Fruit fly (Drosophila melanogaster) whole organism, embryonic: ENCODE measurements around the gene Trm7-34.

Experiments
- ATbp ChIP-seq: fragments of 200-800 bp; sonication (Bioruptor generic); optimal IDR thresholded peaks from 2 replicates; lab custom pipeline; 2017; ENCODE audit warnings: missing biosample characterization, mild to moderate bottlenecking, missing genetic modification characterization, missing genetic modification reagents
- Aef1 ChIP-seq: fragments of 200-800 bp; sonication (Bioruptor generic); IDR thresholded peaks from 3 replicates; pipeline ENCODE4 v1.3.6; 2022; ENCODE audit warnings: missing biosample characterization, missing genetic modification characterization
- Atf-2 ChIP-seq: fragments of 200-800 bp; sonication (Bioruptor generic); optimal IDR thresholded peaks from 2 replicates; lab custom pipeline; 2016; ENCODE audit warnings: missing biosample characterization, missing genetic modification characterization
- CG1024 ChIP-seq: fragments of 200-800 bp; sonication (Bioruptor generic); IDR thresholded peaks from 2 replicates; pipeline ENCODE4 v1.3.6; 2022; ENCODE audit warnings: missing biosample characterization, missing genetic modification characterization
- CG10431 ChIP-seq: fragments of 200-800 bp; sonication (Bioruptor generic); optimal IDR thresholded peaks from 3 replicates; lab custom pipeline; 2018; ENCODE audit warnings: missing biosample characterization, mild to moderate bottlenecking, missing genetic modification characterization
- CG10979 ChIP-seq: fragments of 200-800 bp; sonication (Bioruptor generic); optimal IDR thresholded peaks from 2 replicates; lab custom pipeline; 2018; ENCODE audit warnings: missing biosample characterization, mild to moderate bottlenecking, missing genetic modification characterization, moderate library complexity
- CG11723 ChIP-seq: fragments of 200-800 bp; sonication (Bioruptor generic); optimal IDR thresholded peaks from 2 replicates; lab custom pipeline; 2017; ENCODE audit warnings: missing biosample characterization, mild to moderate bottlenecking, missing genetic modification characterization
- CG12391 ChIP-seq: fragments of 200-800 bp; sonication (Bioruptor generic); optimal IDR thresholded peaks from 3 replicates; lab custom pipeline; 2018; ENCODE audit warnings: missing biosample characterization, mild to moderate bottlenecking, missing genetic modification characterization, moderate library complexity
- CG14667 ChIP-seq: fragments of 200-800 bp; sonication (Bioruptor generic); IDR thresholded peaks from 2 replicates; pipeline ENCODE4 v1.3.6; 2022; ENCODE audit warnings: missing biosample characterization, missing genetic modification characterization
- CG16779 ChIP-seq: fragments of 200-800 bp; sonication (Bioruptor generic); IDR thresholded peaks from 2 replicates; pipeline ENCODE4 v1.3.6; 2022; ENCODE audit warnings: missing biosample characterization, missing genetic modification characterization
- CG17802 ChIP-seq: fragments of 200-800 bp; sonication (Bioruptor generic); optimal IDR thresholded peaks from 2 replicates; lab custom pipeline; 2018; ENCODE audit warnings: missing biosample characterization, mild to moderate bottlenecking, missing genetic modification characterization, moderate library complexity
- CG18599 ChIP-seq: fragments of 200-800 bp; sonication (Bioruptor generic); optimal IDR thresholded peaks from 3 replicates; lab custom pipeline; 2017; ENCODE audit warnings: missing biosample characterization, missing genetic modification characterization, mild to moderate bottlenecking, moderate library complexity, missing genetic modification reagents
- CG2199 ChIP-seq: fragments of 200-800 bp; sonication (Bioruptor generic); IDR thresholded peaks from 3 replicates; pipeline ENCODE4 v1.3.6; 2022; ENCODE audit warnings: missing biosample characterization, missing genetic modification characterization
- CG30403 ChIP-seq: fragments of 200-800 bp; sonication (Bioruptor generic); optimal IDR thresholded peaks from 3 replicates; lab custom pipeline; 2016; ENCODE audit warnings: missing biosample characterization, missing genetic modification characterization
- CG3726 ChIP-seq: fragments of 200-800 bp; sonication (Bioruptor generic); IDR thresholded peaks from 3 replicates; pipeline ENCODE4, ENCODE4 v1.3.6; 2022; ENCODE audit warnings: missing biosample characterization, missing genetic modification characterization
- CG5180 ChIP-seq: fragments of 200-800 bp; sonication (Bioruptor generic); optimal IDR thresholded peaks from 3 replicates; lab custom pipeline; 2017; ENCODE audit warnings: missing biosample characterization, missing genetic modification characterization, mild to moderate bottlenecking, moderate library complexity, missing genetic modification reagents
- CG6272 ChIP-seq: fragments of 200-800 bp; sonication (Bioruptor generic); IDR thresholded peaks from 2 replicates; pipeline ENCODE4 v1.3.6; 2022; ENCODE audit warnings: missing biosample characterization, missing genetic modification characterization
- CG7372 ChIP-seq: fragments of 200-800 bp; sonication (Bioruptor generic); IDR thresholded peaks from 2 replicates; pipeline ENCODE4 v1.3.6; 2022; ENCODE audit warnings: missing biosample characterization, missing genetic modification characterization
- CG7987 ChIP-seq: fragments of 200-800 bp; sonication (Bioruptor generic); optimal IDR thresholded peaks from 2 replicates; lab custom pipeline; 2018; ENCODE audit warnings: missing biosample characterization, mild to moderate bottlenecking, missing genetic modification characterization, moderate library complexity
- CG9932 ChIP-seq: fragments of 200-800 bp; sonication (Bioruptor generic); IDR thresholded peaks from 2 replicates; pipeline ENCODE4 v1.3.6; 2022; ENCODE audit warnings: missing biosample characterization, missing genetic modification characterization
- CHES-1-like ChIP-seq: fragments of 200-800 bp; sonication (Bioruptor generic); optimal IDR thresholded peaks from 2 replicates; lab custom pipeline; 2016; ENCODE audit warnings: missing biosample characterization, missing genetic modification characterization
- D19B ChIP-seq: fragments of 200-800 bp; sonication (Bioruptor generic); optimal IDR thresholded peaks from 2 replicates; lab custom pipeline; 2017; ENCODE audit warnings: missing biosample characterization, mild to moderate bottlenecking, missing genetic modification characterization
- Meics ChIP-seq: fragments of 200-800 bp; sonication (Bioruptor generic); optimal IDR thresholded peaks from 2 replicates; lab custom pipeline; 2017; ENCODE audit warnings: missing biosample characterization, mild to moderate bottlenecking, missing genetic modification characterization
- Mes4 ChIP-seq: fragments of 200-800 bp; sonication (Bioruptor generic); optimal IDR thresholded peaks from 2 replicates; lab custom pipeline; 2016; ENCODE audit warnings: missing biosample characterization, missing genetic modification characterization
- Poxn ChIP-seq: fragments of 200-800 bp; sonication (Bioruptor generic); IDR thresholded peaks from 2 replicates; pipeline ENCODE4 v1.3.6; 2022; ENCODE audit warnings: missing biosample characterization, missing genetic modification characterization
- Taf1 ChIP-seq: fragments of 200-800 bp; sonication (Bioruptor generic); IDR thresholded peaks from 2 replicates; pipeline ENCODE4 v1.3.6; 2022; ENCODE audit warnings: missing biosample characterization, missing genetic modification characterization
- ab ChIP-seq: fragments of 200-800 bp; sonication (Bioruptor generic); optimal IDR thresholded peaks from 2 replicates; lab custom pipeline; 2016; ENCODE audit warnings: missing biosample characterization, missing genetic modification characterization
- ase ChIP-seq: fragments of 200-800 bp; sonication (Bioruptor generic); IDR thresholded peaks from 3 replicates; pipeline ENCODE4 v1.3.6; 2022; ENCODE audit warnings: missing biosample characterization, missing genetic modification characterization
- bowl ChIP-seq: fragments of 200-800 bp; sonication (Bioruptor generic); IDR thresholded peaks from 2 replicates; pipeline ENCODE4 v1.3.6; 2022; ENCODE audit warnings: missing biosample characterization, missing genetic modification characterization
- caup ChIP-seq: fragments of 200-800 bp; sonication (Bioruptor generic); optimal IDR thresholded peaks from 3 replicates; lab custom pipeline; 2017; ENCODE audit warnings: missing biosample characterization, mild to moderate bottlenecking, missing genetic modification characterization, moderate library complexity; ENCODE audit not compliant: severe bottlenecking
- cg ChIP-seq: fragments of 200-800 bp; sonication (Bioruptor generic); optimal IDR thresholded peaks from 3 replicates; lab custom pipeline; 2019; ENCODE audit warnings: missing biosample characterization, mild to moderate bottlenecking, missing genetic modification characterization, moderate library complexity
- chinmo ChIP-seq: fragments of 200-800 bp; sonication (Bioruptor generic); IDR thresholded peaks from 4 replicates; pipeline ENCODE4 v1.3.6; 2022; ENCODE audit warnings: missing biosample characterization, missing genetic modification characterization; ENCODE audit not compliant: partially characterized antibody
- ci ChIP-seq: fragments of 200-800 bp; sonication (Bioruptor generic); IDR thresholded peaks from 3 replicates; pipeline ENCODE4 v1.3.6; 2022; ENCODE audit warnings: missing biosample characterization, missing genetic modification characterization
- crol ChIP-seq: fragments of 200-800 bp; sonication (Bioruptor generic); IDR thresholded peaks from 2 replicates; pipeline ENCODE4 v1.3.6; 2022; ENCODE audit warnings: missing biosample characterization, missing genetic modification characterization
- da ChIP-seq: fragments of 200-800 bp; sonication (Bioruptor generic); optimal IDR thresholded peaks from 2 replicates; lab custom pipeline; 2016; ENCODE audit warnings: missing biosample characterization, missing genetic modification characterization
- danr ChIP-seq: fragments of 200-800 bp; sonication (Bioruptor generic); IDR thresholded peaks from 2 replicates; pipeline ENCODE4 v1.3.6; 2022; ENCODE audit warnings: missing biosample characterization, missing genetic modification characterization
- exex ChIP-seq: fragments of 200-800 bp; sonication (Bioruptor generic); optimal IDR thresholded peaks from 4 replicates; lab custom pipeline; 2018; ENCODE audit warnings: missing biosample characterization, mild to moderate bottlenecking, missing genetic modification characterization, moderate library complexity
- grn ChIP-seq: fragments of 200-800 bp; sonication (Bioruptor generic); optimal IDR thresholded peaks from 3 replicates; lab custom pipeline; 2017; ENCODE audit warnings: missing biosample characterization, missing genetic modification characterization
- h ChIP-seq: fragments of >200 bp; optimal IDR thresholded peaks from 2 replicates; lab custom pipeline; 2017
- hbn ChIP-seq: fragments of 200-800 bp; sonication (Bioruptor generic); IDR thresholded peaks from 2 replicates; pipeline ENCODE4 v1.3.6; 2022; ENCODE audit warnings: missing biosample characterization, missing genetic modification characterization; ENCODE audit not compliant: partially characterized antibody
- her ChIP-seq: fragments of 200-800 bp; sonication (Bioruptor generic); optimal IDR thresholded peaks from 2 replicates; lab custom pipeline; 2016; ENCODE audit warnings: missing biosample characterization, missing genetic modification characterization
- hkb ChIP-seq, 2 experiments: fragments of 200-800 bp in 1 of 2; fragments of >200 bp in 1 of 2; sonication (Bioruptor generic) in 1 of 2; IDR thresholded peaks in 1 of 2; optimal IDR thresholded peaks in 1 of 2; 2 replicates each; pipeline versions ENCODE4 v1.3.6 to Lab custom; 2017 to 2022; ENCODE audit warnings: missing biosample characterization in 1 of 2, missing genetic modification characterization in 1 of 2
- insv ChIP-seq, 2 experiments: fragments of 200-800 bp; sonication (Bioruptor generic); optimal IDR thresholded peaks; 3 replicates each; lab custom pipeline; 2016 to 2018; ENCODE audit warnings: missing biosample characterization in 2 of 2, missing genetic modification characterization in 2 of 2
- jing ChIP-seq: fragments of 200-800 bp; sonication (Bioruptor generic); optimal IDR thresholded peaks from 2 replicates; lab custom pipeline; 2018; ENCODE audit warnings: missing biosample characterization, mild to moderate bottlenecking, missing genetic modification characterization
- kay ChIP-seq: fragments of 200-800 bp; sonication (Bioruptor generic); optimal IDR thresholded peaks from 2 replicates; lab custom pipeline; 2016; ENCODE audit warnings: missing biosample characterization, missing genetic modification characterization
- row ChIP-seq: fragments of 200-800 bp; sonication (Bioruptor generic); IDR thresholded peaks from 3 replicates; pipeline ENCODE4 v1.3.6; 2022; ENCODE audit warnings: missing biosample characterization, missing genetic modification characterization
- ttk ChIP-seq: fragments of 200-800 bp; sonication (Bioruptor generic); IDR thresholded peaks from 2 replicates; pipeline ENCODE4 v2.1.2; 2022; ENCODE audit warnings: missing biosample characterization, missing genetic modification characterization
- wor ChIP-seq: fragments of 200-800 bp; sonication (Bioruptor generic); IDR thresholded peaks from 2 replicates; pipeline ENCODE4 v1.3.6; 2022; ENCODE audit warnings: missing biosample characterization, missing genetic modification characterization
- zfh2 ChIP-seq: fragments of 200-800 bp; sonication (Bioruptor generic); optimal IDR thresholded peaks from 2 replicates; lab custom pipeline; 2016; ENCODE audit warnings: missing biosample characterization, missing genetic modification characterization

The Trm7-34 gene

dm6 chr3R:21112742-21113465, 20.8 kb downstream of the Trm7-34 start (continued):
- TF ChIP-seq da (GFP tag; lab: Kevin White, UChicago) (peak; percentile 44), CG30403 (GFP tag; lab: Kevin White, UChicago) (peak; percentile 87), kay (GFP tag; lab: Kevin White, UChicago) (peak; percentile 82), CG7987 (GFP tag; lab: Kevin White, UChicago) (peak; percentile 93), bowl (GFP tag; lab: Robert Waterston, UW) (peak; percentile 70), grn (GFP tag; lab: Kevin White, UChicago) (peak; percentile 89), wor (peak; percentile 77), ase (GFP tag; lab: Robert Waterston, UW) (peak; percentile 86), CG10979 (tag; lab: Kevin White, UChicago) (peak; percentile 85), hkb (optimal IDR thresholded peaks at IDR 0.05; lab: Kevin White, UChicago) (no peak), hkb (GFP tag; IDR thresholded peaks at IDR 0.05; lab: Robert Waterston, UW) (peak; percentile 94), Aef1 (GFP tag; lab: Robert Waterston, UW) (peak; percentile 79), h (lab: Kevin White, UChicago) (no peak), Taf1 (peak; percentile 52), her (peak; percentile 90), CG12391 (tag; lab: Kevin White, UChicago) (peak; percentile 91), CG14667 (GFP tag; lab: Robert Waterston, UW) (peak; percentile 73), CG16779 (GFP tag; lab: Robert Waterston, UW) (peak; percentile 81), jing (peak; percentile 81), exex (peak; percentile 78), CG1024 (GFP tag; lab: Robert Waterston, UW) (peak; percentile 74), CG10431 (GFP tag; lab: Kevin White, UChicago) (peak; percentile 26), CG11723 (peak; percentile 81), cg (no peak), Poxn (GFP tag; lab: Robert Waterston, UW) (no peak), ttk (GFP tag; lab: Robert Waterston, UW) (peak; percentile 75), caup (GFP tag; lab: Kevin White, UChicago) (peak; percentile 89), crol (no peak), ab (peak; percentile 61), Atf-2 (GFP tag; lab: Kevin White, UChicago) (peak; percentile 90), row (GFP tag; lab: Robert Waterston, UW) (peak; percentile 88), CG6272 (GFP tag; lab: Robert Waterston, UW) (peak; percentile 61), CG7372 (GFP tag; lab: Robert Waterston, UW) (peak; percentile 69; the same call in 1 of the 2 replicates), chinmo (GFP tag; lab: Robert Waterston, UW) (no peak), Mes4 (GFP tag; lab: Kevin White, UChicago) (peak; percentile 85), hbn (no peak), ci (GFP tag; lab: Robert Waterston, UW) (peak; percentile 94), CG9932 (GFP tag; lab: Robert Waterston, UW) (peak; percentile 80), danr (GFP tag; lab: Robert Waterston, UW) (peak; percentile 64), CG3726 (peak; percentile 74; the same call in 1 of the 3 replicates), zfh2 (peak; percentile 85), CG17802 (tag; lab: Kevin White, UChicago) (peak; percentile 75), ATbp (GFP tag; lab: Kevin White, UChicago) (peak; percentile 94), Meics (GFP tag; lab: Kevin White, UChicago) (peak; percentile 51), CG18599 (GFP tag; lab: Kevin White, UChicago) (peak; percentile 92), CG2199 (peak; percentile 70; the same call in 1 of the 3 replicates), CHES-1-like (GFP tag; lab: Kevin White, UChicago) (peak; percentile 94), insv (GFP tag; optimal IDR thresholded peaks at IDR 0.05; lab: Kevin White, UChicago) (peak in 1 of 2 experiments; percentile 38), CG5180 (GFP tag; lab: Kevin White, UChicago) (peak; percentile 40), D19B (GFP tag; lab: Kevin White, UChicago) (peak; percentile 55)
